Fruit fly (Drosophila melanogaster) whole organism, embryonic: Measurements from ENCODE around the gene CG33946.

ENCODE experiments used
- ATbp ChIP-seq: fragments of 200-800 bp; sonication (Bioruptor generic); optimal IDR thresholded peaks from 2 replicates; lab custom pipeline; 2017; ENCODE audit warnings: missing biosample characterization, mild to moderate bottlenecking, missing genetic modification characterization, missing genetic modification reagents
- Abd-B ChIP-seq: fragments of 200-800 bp; sonication (Bioruptor generic); optimal IDR thresholded peaks from 2 replicates; lab custom pipeline; 2018; ENCODE audit warnings: missing biosample characterization, mild to moderate bottlenecking, missing genetic modification characterization, moderate library complexity
- Ada2b ChIP-seq: fragments of 200-800 bp; sonication (Bioruptor generic); IDR thresholded peaks from 2 replicates; pipeline ENCODE4 v1.3.6; 2022; ENCODE audit warnings: missing biosample characterization, missing genetic modification characterization
- Antp ChIP-seq: fragments of 200-800 bp; sonication (Bioruptor generic); optimal IDR thresholded peaks from 3 replicates; lab custom pipeline; 2016; ENCODE audit warnings: missing biosample characterization, missing genetic modification characterization
- Atf6 ChIP-seq: fragments of 200-800 bp; sonication (Bioruptor generic); IDR thresholded peaks from 2 replicates; pipeline ENCODE4 v1.3.6; 2022; ENCODE audit warnings: missing biosample characterization, missing genetic modification characterization
- CG10209 ChIP-seq: fragments of 200-800 bp; sonication (Bioruptor generic); optimal IDR thresholded peaks from 3 replicates; lab custom pipeline; 2017; ENCODE audit warnings: missing biosample characterization, mild to moderate bottlenecking, missing genetic modification characterization, missing genetic modification reagents
- CG11504 ChIP-seq: fragments of 200-800 bp; sonication (Bioruptor generic); optimal IDR thresholded peaks from 3 replicates; lab custom pipeline; 2019; ENCODE audit warnings: missing biosample characterization, mild to moderate bottlenecking, missing genetic modification characterization, moderate library complexity
- CG11560 ChIP-seq: fragments of 200-800 bp; sonication (Bioruptor generic); IDR thresholded peaks from 3 replicates; pipeline ENCODE4 v1.3.6; 2022; ENCODE audit warnings: missing biosample characterization, missing genetic modification characterization
- CG13775 ChIP-seq: fragments of 200-800 bp; sonication (Bioruptor generic); optimal IDR thresholded peaks from 3 replicates; lab custom pipeline; 2017; ENCODE audit warnings: missing biosample characterization, mild to moderate bottlenecking, missing genetic modification characterization
- CG17612 ChIP-seq: fragments of 200-800 bp; sonication (Bioruptor generic); IDR thresholded peaks from 2 replicates; pipeline ENCODE4 v1.3.6; 2022; ENCODE audit warnings: missing biosample characterization, missing genetic modification characterization
- CG17912 ChIP-seq: fragments of 200-800 bp; sonication (Bioruptor generic); optimal IDR thresholded peaks from 2 replicates; lab custom pipeline; 2018; ENCODE audit warnings: missing biosample characterization, mild to moderate bottlenecking, missing genetic modification characterization
- CG1832 ChIP-seq: fragments of 200-800 bp; sonication (Bioruptor generic); optimal IDR thresholded peaks from 2 replicates; lab custom pipeline; 2017; ENCODE audit warnings: missing biosample characterization, mild to moderate bottlenecking, missing genetic modification characterization, inconsistent platforms
- CG18476 ChIP-seq: fragments of 200-800 bp; sonication (Bioruptor generic); optimal IDR thresholded peaks from 2 replicates; lab custom pipeline; 2016; ENCODE audit warnings: missing biosample characterization, mild to moderate bottlenecking, missing genetic modification characterization
- CG2678 ChIP-seq: fragments of 200-800 bp; sonication (Bioruptor generic); optimal IDR thresholded peaks from 3 replicates; lab custom pipeline; 2019; ENCODE audit warnings: missing biosample characterization, mild to moderate bottlenecking, missing genetic modification characterization, moderate library complexity
- CG33213 ChIP-seq: fragments of 200-800 bp; sonication (Bioruptor generic); optimal IDR thresholded peaks from 3 replicates; lab custom pipeline; 2016; ENCODE audit warnings: missing biosample characterization, missing genetic modification characterization
- CG4328 ChIP-seq: fragments of 200-800 bp; sonication (Bioruptor generic); optimal IDR thresholded peaks from 3 replicates; lab custom pipeline; 2017; ENCODE audit warnings: missing biosample characterization, missing genetic modification reagents, missing genetic modification characterization
- CG43689 ChIP-seq: fragments of 200-800 bp; sonication (Bioruptor generic); IDR thresholded peaks from 2 replicates; pipeline ENCODE4 v1.3.6; 2022; ENCODE audit warnings: missing biosample characterization, missing genetic modification characterization
- CG7357 ChIP-seq: fragments of 200-800 bp; sonication (Bioruptor generic); IDR thresholded peaks from 3 replicates; pipeline ENCODE4 v1.3.6; 2022; ENCODE audit warnings: missing biosample characterization, missing genetic modification characterization
- CG9215 ChIP-seq: fragments of 200-800 bp; sonication (Bioruptor generic); IDR thresholded peaks from 2 replicates; pipeline ENCODE4 v1.3.6; 2022; ENCODE audit warnings: missing biosample characterization, missing genetic modification characterization
- CG9609 ChIP-seq: fragments of 200-800 bp; sonication (Bioruptor generic); optimal IDR thresholded peaks from 3 replicates; lab custom pipeline; 2016; ENCODE audit warnings: missing biosample characterization, missing genetic modification characterization
- Camta ChIP-seq: fragments of 200-800 bp; sonication (Bioruptor generic); optimal IDR thresholded peaks from 2 replicates; lab custom pipeline; 2016; ENCODE audit warnings: missing biosample characterization, missing genetic modification characterization
- Fer3 ChIP-seq: fragments of 200-800 bp; sonication (Bioruptor generic); optimal IDR thresholded peaks from 2 replicates; lab custom pipeline; 2018; ENCODE audit warnings: missing biosample characterization, mild to moderate bottlenecking, missing genetic modification characterization, moderate library complexity
- Jarid2 ChIP-seq: fragments of 200-800 bp; sonication (Bioruptor generic); optimal IDR thresholded peaks from 3 replicates; lab custom pipeline; 2017; ENCODE audit warnings: mild to moderate bottlenecking, missing biosample characterization, missing genetic modification reagents, missing genetic modification characterization
- MESR4 ChIP-seq: fragments of 200-800 bp; sonication (Bioruptor generic); optimal IDR thresholded peaks from 2 replicates; lab custom pipeline; 2018; ENCODE audit warnings: missing biosample characterization, mild to moderate bottlenecking, missing genetic modification characterization, moderate library complexity
- Nf-YA ChIP-seq: fragments of 200-800 bp; sonication (Bioruptor generic); IDR thresholded peaks from 2 replicates; pipeline ENCODE4 v1.3.6; 2022; ENCODE audit warnings: missing biosample characterization, missing genetic modification characterization
- Poxn ChIP-seq: fragments of 200-800 bp; sonication (Bioruptor generic); IDR thresholded peaks from 2 replicates; pipeline ENCODE4 v1.3.6; 2022; ENCODE audit warnings: missing biosample characterization, missing genetic modification characterization
- Side ChIP-seq: fragments of 200-800 bp; sonication (Bioruptor generic); optimal IDR thresholded peaks from 2 replicates; lab custom pipeline; 2016; ENCODE audit warnings: missing biosample characterization, missing genetic modification characterization
- Vsx1 ChIP-seq: fragments of 200-800 bp; sonication (Bioruptor generic); optimal IDR thresholded peaks from 2 replicates; lab custom pipeline; 2017; ENCODE audit warnings: missing biosample characterization, mild to moderate bottlenecking, missing genetic modification characterization, missing genetic modification reagents
- YL-1 ChIP-seq: fragments of 200-800 bp; sonication (Bioruptor generic); optimal IDR thresholded peaks from 3 replicates; lab custom pipeline; 2017; ENCODE audit warnings: missing biosample characterization, mild to moderate bottlenecking, missing genetic modification characterization
- aop ChIP-seq: fragments of 200-800 bp; sonication (Bioruptor generic); IDR thresholded peaks from 2 replicates; pipeline ENCODE4 v1.3.6; 2022; ENCODE audit warnings: missing biosample characterization, missing genetic modification characterization
- crp ChIP-seq, 2 experiments: fragments of 200-800 bp; sonication (Bioruptor generic); optimal IDR thresholded peaks; 2 replicates in 1 of 2; 3 replicates in 1 of 2; lab custom pipeline; 2017; ENCODE audit warnings: missing biosample characterization in 2 of 2, missing genetic modification characterization in 2 of 2, mild to moderate bottlenecking in 1 of 2, moderate library complexity in 1 of 2
- dimm ChIP-seq: fragments of 200-800 bp; sonication (Bioruptor generic); IDR thresholded peaks from 2 replicates; pipeline ENCODE4 v1.3.6; 2022; ENCODE audit warnings: missing biosample characterization, missing genetic modification characterization
- dmrt11E ChIP-seq: fragments of 200-800 bp; sonication (Bioruptor generic); optimal IDR thresholded peaks from 3 replicates; lab custom pipeline; 2018; ENCODE audit warnings: missing biosample characterization, mild to moderate bottlenecking, missing genetic modification characterization, moderate library complexity
- dysf ChIP-seq: fragments of 200-800 bp; sonication (Bioruptor generic); IDR thresholded peaks from 3 replicates; pipeline ENCODE4 v1.3.6; 2022; ENCODE audit warnings: missing biosample characterization, missing genetic modification characterization
- gfzf ChIP-seq: fragments of 200-800 bp; sonication (Bioruptor generic); optimal IDR thresholded peaks from 2 replicates; lab custom pipeline; 2016; ENCODE audit warnings: missing biosample characterization, mild to moderate bottlenecking, missing genetic modification characterization, moderate library complexity
- gsb-n ChIP-seq: fragments of 200-800 bp; sonication (Bioruptor generic); optimal IDR thresholded peaks from 3 replicates; lab custom pipeline; 2018; ENCODE audit warnings: missing biosample characterization, mild to moderate bottlenecking, missing genetic modification characterization
- ind ChIP-seq: fragments of 200-800 bp; sonication (Bioruptor generic); optimal IDR thresholded peaks from 3 replicates; lab custom pipeline; 2016; ENCODE audit warnings: missing biosample characterization, missing genetic modification characterization
- lmd ChIP-seq: fragments of 200-800 bp; sonication (Bioruptor generic); IDR thresholded peaks from 2 replicates; pipeline ENCODE4 v1.3.6; 2022; ENCODE audit warnings: missing biosample characterization, missing genetic modification characterization
- mam ChIP-seq: fragments of 200-800 bp; sonication (Bioruptor generic); optimal IDR thresholded peaks from 3 replicates; lab custom pipeline; 2016; ENCODE audit warnings: missing biosample characterization, missing genetic modification characterization
- nerfin-2 ChIP-seq: fragments of 200-800 bp; sonication (Bioruptor generic); IDR thresholded peaks from 2 replicates; pipeline ENCODE4 v1.3.6; 2022; ENCODE audit warnings: missing biosample characterization, missing genetic modification characterization; ENCODE audit not compliant: partially characterized antibody
- peb ChIP-seq: fragments of 200-800 bp; sonication (Bioruptor generic); IDR thresholded peaks from 2 replicates; pipeline ENCODE4 v1.3.6; 2022; ENCODE audit warnings: missing biosample characterization, missing genetic modification characterization
- prd ChIP-seq, 3 experiments: fragments of >200 bp in 2 of 3; fragments of 200-800 bp in 1 of 3; sonication (Bioruptor generic) in 1 of 3; optimal IDR thresholded peaks in 2 of 3; IDR thresholded peaks in 1 of 3; 2 replicates in 2 of 3; 3 replicates in 1 of 3; pipeline versions ENCODE4 v1.3.6 to Lab custom; 2017 to 2022; ENCODE audit warnings: missing biosample characterization in 1 of 3, missing genetic modification characterization in 1 of 3
- psq ChIP-seq: fragments of 200-800 bp; sonication (Bioruptor generic); optimal IDR thresholded peaks from 2 replicates; lab custom pipeline; 2017; ENCODE audit warnings: missing biosample characterization, missing genetic modification characterization
- scrt ChIP-seq: fragments of 200-800 bp; sonication (Bioruptor generic); optimal IDR thresholded peaks from 2 replicates; lab custom pipeline; 2018; ENCODE audit warnings: missing biosample characterization, mild to moderate bottlenecking, missing genetic modification characterization, moderate library complexity
- seq ChIP-seq: fragments of 200-800 bp; sonication (Bioruptor generic); IDR thresholded peaks from 2 replicates; pipeline ENCODE4 v1.3.6; 2022; ENCODE audit warnings: missing biosample characterization, missing genetic modification characterization
- trh ChIP-seq: fragments of 200-800 bp; sonication (Bioruptor generic); optimal IDR thresholded peaks from 2 replicates; lab custom pipeline; 2016; ENCODE audit warnings: missing biosample characterization, missing genetic modification characterization
- ttk ChIP-seq: fragments of 200-800 bp; sonication (Bioruptor generic); IDR thresholded peaks from 2 replicates; pipeline ENCODE4 v2.1.2; 2022; ENCODE audit warnings: missing biosample characterization, missing genetic modification characterization
- wor ChIP-seq: fragments of 200-800 bp; sonication (Bioruptor generic); IDR thresholded peaks from 2 replicates; pipeline ENCODE4 v1.3.6; 2022; ENCODE audit warnings: missing biosample characterization, missing genetic modification characterization
- zf30C ChIP-seq: fragments of 200-800 bp; sonication (Bioruptor generic); optimal IDR thresholded peaks from 3 replicates; lab custom pipeline; 2018; ENCODE audit warnings: missing biosample characterization, mild to moderate bottlenecking, missing genetic modification characterization

The CG33946 gene

DNA sequence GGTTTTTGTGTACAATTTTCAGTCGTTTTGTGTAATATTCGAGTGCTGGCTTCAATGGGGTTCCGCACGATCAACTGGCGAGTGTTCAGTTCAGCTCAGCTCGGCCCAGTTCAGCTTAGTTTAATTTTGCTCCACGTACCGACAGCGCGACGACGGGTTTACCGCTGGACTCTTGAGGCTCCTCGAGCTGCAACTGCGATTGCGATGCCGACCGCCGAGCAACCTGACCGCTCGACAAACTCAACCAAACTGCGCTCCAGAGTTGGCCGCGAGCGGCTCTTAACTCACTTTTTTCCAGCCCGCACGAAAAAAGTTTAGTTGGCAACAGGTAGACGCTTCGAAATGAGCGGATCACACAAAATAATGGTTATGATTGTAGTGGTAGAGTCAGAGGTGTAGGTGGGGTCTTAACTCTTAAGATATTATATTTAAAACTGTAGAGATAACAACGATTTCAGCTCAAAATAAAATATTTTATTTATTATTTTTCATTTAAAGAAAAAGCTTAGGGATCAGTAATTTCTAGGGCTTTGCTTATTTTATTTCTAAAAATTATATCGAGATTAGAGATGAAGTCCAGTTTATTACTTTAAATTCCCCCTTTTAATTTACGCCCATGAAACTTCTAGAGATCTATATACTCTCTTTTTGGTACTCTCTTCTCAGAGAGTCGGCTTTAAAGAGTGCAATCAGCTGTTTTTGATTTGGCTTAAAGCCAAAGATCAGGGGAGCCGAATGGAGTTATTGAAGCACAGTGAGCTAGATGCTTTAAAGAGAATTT is 36.2 kb downstream of the CG33946 start, which contains the start of gene Best2 (continued):
- TF ChIP-seq YL-1 (peak; percentile 47), Vsx1 (GFP tag; lab: Kevin White, UChicago) (peak; percentile 31), CG43689 (GFP tag; lab: Robert Waterston, UW) (peak; percentile 81), Nf-YA (GFP tag; lab: Robert Waterston, UW) (peak; percentile 79), CG17912 (no peak), CG10209 (GFP tag; lab: Kevin White, UChicago) (peak; percentile 81), ind (GFP tag; lab: Kevin White, UChicago) (peak; percentile 85), CG11504 (tag; lab: Kevin White, UChicago) (peak; percentile 90), dmrt11E (tag; lab: Kevin White, UChicago) (peak; percentile 79), Abd-B (GFP tag; lab: Kevin White, UChicago) (peak; percentile 81), zf30C (no peak), psq (no peak), dimm (peak; percentile 64), peb (GFP tag; lab: Robert Waterston, UW) (peak; percentile 70; the same call in 1 of the 2 replicates), CG13775 (GFP tag; lab: Kevin White, UChicago) (peak; percentile 80), Poxn (GFP tag; lab: Robert Waterston, UW) (peak; percentile 77), Camta (GFP tag; lab: Kevin White, UChicago) (peak; percentile 63), CG33213 (GFP tag; lab: Kevin White, UChicago) (peak; percentile 63), gsb-n (tag; lab: Kevin White, UChicago) (peak; percentile 76), scrt (GFP tag; lab: Kevin White, UChicago) (peak; percentile 80), wor (GFP tag; lab: Robert Waterston, UW) (peak; percentile 87), Jarid2 (GFP tag; lab: Kevin White, UChicago) (peak; percentile 70), CG7357 (GFP tag; lab: Robert Waterston, UW) (peak; percentile 89), trh (GFP tag; lab: Kevin White, UChicago) (peak; percentile 55), CG1832 (GFP tag; lab: Kevin White, UChicago) (no peak), MESR4 (GFP tag; lab: Kevin White, UChicago) (no peak), Fer3 (peak; percentile 83), Ada2b (peak; percentile 93), CG11560 (peak; percentile 86), gfzf (GFP tag; lab: Kevin White, UChicago) (no peak), ATbp (GFP tag; lab: Kevin White, UChicago) (peak; percentile 79), Atf6 (GFP tag; lab: Robert Waterston, UW) (peak; percentile 93), CG9215 (peak; percentile 95), CG4328 (peak; percentile 85), Antp (GFP tag; lab: Kevin White, UChicago) (peak; percentile 58), crp (GFP tag; optimal IDR thresholded peaks at IDR 0.05; lab: Kevin White, UChicago) (peak in 1 of 2 experiments; percentile 58), dysf (GFP tag; lab: Robert Waterston, UW) (peak; percentile 96), lmd (peak; percentile 94), nerfin-2 (GFP tag; lab: Robert Waterston, UW) (no peak), aop (no peak), CG18476 (GFP tag; lab: Kevin White, UChicago) (peak; percentile 76), mam (GFP tag; lab: Kevin White, UChicago) (peak; percentile 79), CG2678 (peak; percentile 94), CG9609 (peak; percentile 77), ttk (GFP tag; lab: Robert Waterston, UW) (peak; percentile 90), Side (GFP tag; lab: Kevin White, UChicago) (no peak), seq (peak; percentile 89), prd (optimal IDR thresholded peaks at IDR 0.05; lab: Kevin White, UChicago) (no peak), prd (GFP tag; IDR thresholded peaks at IDR 0.05; lab: Robert Waterston, UW) (peak; percentile 94), CG17612 (GFP tag; lab: Robert Waterston, UW) (peak; percentile 79)
